Fruit fly (Drosophila melanogaster) whole organism, embryonic: ENCODE measurements around the gene east.

ENCODE experiments used
- Aef1 ChIP-seq: fragments of 200-800 bp; sonication (Bioruptor generic); IDR thresholded peaks from 3 replicates; pipeline ENCODE4 v1.3.6; 2022; ENCODE audit warnings: missing biosample characterization, missing genetic modification characterization
- Awh ChIP-seq: fragments of 200-800 bp; sonication (Bioruptor generic); IDR thresholded peaks from 2 replicates; pipeline ENCODE4, ENCODE4 v1.3.6; 2022; ENCODE audit warnings: missing biosample characterization, missing genetic modification characterization
- BEAF-32 ChIP-seq: fragments of 200-800 bp; sonication (Bioruptor generic); optimal IDR thresholded peaks from 3 replicates; lab custom pipeline; 2017; ENCODE audit warnings: missing biosample characterization, missing genetic modification characterization, mild to moderate bottlenecking, moderate library complexity, missing genetic modification reagents
- Blimp-1 ChIP-seq: fragments of 200-800 bp; sonication (Bioruptor generic); optimal IDR thresholded peaks from 3 replicates; lab custom pipeline; 2018; ENCODE audit warnings: missing biosample characterization, missing genetic modification characterization, mild to moderate bottlenecking, moderate library complexity, missing genetic modification reagents
- CG1024 ChIP-seq: fragments of 200-800 bp; sonication (Bioruptor generic); IDR thresholded peaks from 2 replicates; pipeline ENCODE4 v1.3.6; 2022; ENCODE audit warnings: missing biosample characterization, missing genetic modification characterization
- CG10366 ChIP-seq: fragments of 200-800 bp; sonication (Bioruptor generic); IDR thresholded peaks from 2 replicates; pipeline ENCODE4 v1.3.6; 2022; ENCODE audit warnings: missing biosample characterization, missing genetic modification characterization
- CG10654 ChIP-seq: fragments of 200-800 bp; sonication (Bioruptor generic); optimal IDR thresholded peaks from 2 replicates; lab custom pipeline; 2016; ENCODE audit warnings: missing biosample characterization, missing genetic modification characterization
- CG10979 ChIP-seq: fragments of 200-800 bp; sonication (Bioruptor generic); optimal IDR thresholded peaks from 2 replicates; lab custom pipeline; 2018; ENCODE audit warnings: missing biosample characterization, mild to moderate bottlenecking, missing genetic modification characterization, moderate library complexity
- CG11723 ChIP-seq: fragments of 200-800 bp; sonication (Bioruptor generic); optimal IDR thresholded peaks from 2 replicates; lab custom pipeline; 2017; ENCODE audit warnings: missing biosample characterization, mild to moderate bottlenecking, missing genetic modification characterization
- CG12299 ChIP-seq: fragments of 200-800 bp; sonication (Bioruptor generic); optimal IDR thresholded peaks from 2 replicates; lab custom pipeline; 2018; ENCODE audit warnings: missing biosample characterization, mild to moderate bottlenecking, missing genetic modification characterization
- CG12744 ChIP-seq: fragments of 200-800 bp; sonication (Bioruptor generic); optimal IDR thresholded peaks from 2 replicates; lab custom pipeline; 2016; ENCODE audit warnings: missing biosample characterization, missing genetic modification characterization
- CG12942 ChIP-seq: fragments of 200-800 bp; sonication (Bioruptor generic); optimal IDR thresholded peaks from 3 replicates; lab custom pipeline; 2016; ENCODE audit warnings: missing biosample characterization, missing genetic modification characterization
- CG1602 ChIP-seq: fragments of 200-800 bp; sonication (Bioruptor generic); optimal IDR thresholded peaks from 3 replicates; lab custom pipeline; 2016; ENCODE audit warnings: missing biosample characterization, missing genetic modification characterization
- CG1603 ChIP-seq: fragments of 200-800 bp; sonication (Bioruptor generic); optimal IDR thresholded peaks from 2 replicates; lab custom pipeline; 2019; ENCODE audit warnings: missing biosample characterization, mild to moderate bottlenecking, missing genetic modification characterization, moderate library complexity
- CG17186 ChIP-seq: fragments of 200-800 bp; sonication (Bioruptor generic); optimal IDR thresholded peaks from 3 replicates; lab custom pipeline; 2017; ENCODE audit warnings: missing biosample characterization, missing genetic modification reagents, missing genetic modification characterization
- CG17385 ChIP-seq: fragments of 200-800 bp; sonication (Bioruptor generic); optimal IDR thresholded peaks from 3 replicates; lab custom pipeline; 2018; ENCODE audit warnings: missing biosample characterization, mild to moderate bottlenecking, missing genetic modification characterization
- CG17612 ChIP-seq: fragments of 200-800 bp; sonication (Bioruptor generic); IDR thresholded peaks from 2 replicates; pipeline ENCODE4 v1.3.6; 2022; ENCODE audit warnings: missing biosample characterization, missing genetic modification characterization
- CG17802 ChIP-seq: fragments of 200-800 bp; sonication (Bioruptor generic); optimal IDR thresholded peaks from 2 replicates; lab custom pipeline; 2018; ENCODE audit warnings: missing biosample characterization, mild to moderate bottlenecking, missing genetic modification characterization, moderate library complexity
- CG18011 ChIP-seq: fragments of 200-800 bp; sonication (Bioruptor generic); optimal IDR thresholded peaks from 2 replicates; lab custom pipeline; 2017; ENCODE audit warnings: missing biosample characterization, missing genetic modification characterization, mild to moderate bottlenecking, moderate library complexity, missing genotype
- CG2129 ChIP-seq: fragments of 200-800 bp; sonication (Bioruptor generic); IDR thresholded peaks from 2 replicates; pipeline ENCODE4 v1.3.6; 2022; ENCODE audit warnings: missing biosample characterization, missing genetic modification characterization; ENCODE audit not compliant: partially characterized antibody
- CG34224 ChIP-seq: fragments of 200-800 bp; sonication (Bioruptor generic); IDR thresholded peaks from 3 replicates; pipeline ENCODE4 v1.3.6; 2022; ENCODE audit warnings: missing biosample characterization, missing genetic modification characterization; ENCODE audit not compliant: partially characterized antibody
- CG8281 ChIP-seq: fragments of 200-800 bp; sonication (Bioruptor generic); optimal IDR thresholded peaks from 2 replicates; lab custom pipeline; 2018; ENCODE audit warnings: missing biosample characterization, mild to moderate bottlenecking, missing genetic modification characterization, moderate library complexity
- CG8290 ChIP-seq, 3 experiments: fragments of 200-800 bp; sonication (Bioruptor generic); optimal IDR thresholded peaks; 2 replicates each; lab custom pipeline; 2016 to 2019; ENCODE audit warnings: missing biosample characterization in 3 of 3, missing genetic modification characterization in 3 of 3, mild to moderate bottlenecking in 2 of 3, moderate library complexity in 1 of 3
- CG9932 ChIP-seq: fragments of 200-800 bp; sonication (Bioruptor generic); IDR thresholded peaks from 2 replicates; pipeline ENCODE4 v1.3.6; 2022; ENCODE audit warnings: missing biosample characterization, missing genetic modification characterization
- Dek ChIP-seq: fragments of 200-800 bp; sonication (Bioruptor generic); optimal IDR thresholded peaks from 3 replicates; lab custom pipeline; 2019; ENCODE audit warnings: missing biosample characterization, mild to moderate bottlenecking, missing genetic modification characterization, moderate library complexity
- Dfd ChIP-seq, 2 experiments: fragments of >200 bp; optimal IDR thresholded peaks; 2 replicates each; lab custom pipeline; 2017; ENCODE audit warnings: missing biosample characterization in 2 of 2, missing genetic modification characterization in 2 of 2
- HHEX ChIP-seq: fragments of 200-800 bp; sonication (Bioruptor generic); optimal IDR thresholded peaks from 3 replicates; lab custom pipeline; 2017; ENCODE audit warnings: missing biosample characterization, mild to moderate bottlenecking, missing genetic modification characterization, missing genetic modification reagents
- HLH3B ChIP-seq: fragments of 200-800 bp; sonication (Bioruptor generic); IDR thresholded peaks from 2 replicates; pipeline ENCODE4 v1.3.6; 2022; ENCODE audit warnings: missing biosample characterization, missing genetic modification characterization
- Hand ChIP-seq: fragments of 200-800 bp; sonication (Bioruptor generic); optimal IDR thresholded peaks from 2 replicates; lab custom pipeline; 2017; ENCODE audit warnings: mild to moderate bottlenecking, missing biosample characterization, missing genetic modification reagents, missing genetic modification characterization
- HmgD ChIP-seq: fragments of 200-800 bp; sonication (Bioruptor generic); optimal IDR thresholded peaks from 3 replicates; lab custom pipeline; 2016; ENCODE audit warnings: missing biosample characterization, missing genetic modification characterization
- Hmx ChIP-seq: fragments of 200-800 bp; sonication (Bioruptor generic); optimal IDR thresholded peaks from 2 replicates; lab custom pipeline; 2016; ENCODE audit warnings: missing biosample characterization, missing genetic modification characterization
- Jarid2 ChIP-seq: fragments of 200-800 bp; sonication (Bioruptor generic); optimal IDR thresholded peaks from 3 replicates; lab custom pipeline; 2017; ENCODE audit warnings: mild to moderate bottlenecking, missing biosample characterization, missing genetic modification reagents, missing genetic modification characterization
- Myb ChIP-seq: fragments of 200-800 bp; sonication (Bioruptor generic); optimal IDR thresholded peaks from 2 replicates; lab custom pipeline; 2016; ENCODE audit warnings: missing biosample characterization, missing genetic modification characterization
- Nf-YC ChIP-seq: fragments of 200-800 bp; optimal IDR thresholded peaks from 3 replicates; lab custom pipeline; 2019; ENCODE audit warnings: missing biosample characterization, mild to moderate bottlenecking, missing genetic modification characterization, moderate library complexity
- Poxn ChIP-seq: fragments of 200-800 bp; sonication (Bioruptor generic); IDR thresholded peaks from 2 replicates; pipeline ENCODE4 v1.3.6; 2022; ENCODE audit warnings: missing biosample characterization, missing genetic modification characterization
- Sox100B ChIP-seq: fragments of 200-800 bp; sonication (Bioruptor generic); optimal IDR thresholded peaks from 3 replicates; lab custom pipeline; 2018; ENCODE audit warnings: missing biosample characterization, mild to moderate bottlenecking, missing genetic modification characterization
- amos ChIP-seq: fragments of 200-800 bp; sonication (Bioruptor generic); IDR thresholded peaks from 2 replicates; pipeline ENCODE4 v1.3.6; 2022; ENCODE audit warnings: missing biosample characterization, missing genetic modification characterization; ENCODE audit not compliant: partially characterized antibody
- bowl ChIP-seq: fragments of 200-800 bp; sonication (Bioruptor generic); IDR thresholded peaks from 2 replicates; pipeline ENCODE4 v1.3.6; 2022; ENCODE audit warnings: missing biosample characterization, missing genetic modification characterization
- chm ChIP-seq: fragments of 200-800 bp; sonication (Bioruptor generic); IDR thresholded peaks from 2 replicates; pipeline ENCODE4 v1.3.6; 2022; ENCODE audit warnings: missing biosample characterization, missing genetic modification characterization
- danr ChIP-seq: fragments of 200-800 bp; sonication (Bioruptor generic); IDR thresholded peaks from 2 replicates; pipeline ENCODE4 v1.3.6; 2022; ENCODE audit warnings: missing biosample characterization, missing genetic modification characterization
- dpn ChIP-seq, 2 experiments: fragments of 200-800 bp; sonication (Bioruptor generic); optimal IDR thresholded peaks; 3 replicates each; lab custom pipeline; 2016; ENCODE audit warnings: missing biosample characterization in 2 of 2, missing genetic modification characterization in 2 of 2
- ftz-f1 ChIP-seq: fragments of 200-800 bp; sonication (Bioruptor generic); optimal IDR thresholded peaks from 2 replicates; lab custom pipeline; 2016; ENCODE audit warnings: missing biosample characterization, missing genetic modification characterization
- gem ChIP-seq: fragments of 200-800 bp; sonication (Bioruptor generic); optimal IDR thresholded peaks from 2 replicates; lab custom pipeline; 2019; ENCODE audit warnings: missing biosample characterization, mild to moderate bottlenecking, missing genetic modification characterization, moderate library complexity
- psq ChIP-seq: fragments of 200-800 bp; sonication (Bioruptor generic); optimal IDR thresholded peaks from 2 replicates; lab custom pipeline; 2017; ENCODE audit warnings: missing biosample characterization, missing genetic modification characterization
- slou ChIP-seq: fragments of 200-800 bp; sonication (Bioruptor generic); optimal IDR thresholded peaks from 3 replicates; lab custom pipeline; 2016; ENCODE audit warnings: missing biosample characterization, missing genetic modification characterization
- ssp ChIP-seq: fragments of 200-800 bp; sonication (Bioruptor generic); IDR thresholded peaks from 2 replicates; pipeline ENCODE4 v1.3.6; 2022; ENCODE audit warnings: missing biosample characterization, missing genetic modification characterization
- wdn ChIP-seq: fragments of 200-800 bp; sonication (Bioruptor generic); IDR thresholded peaks from 2 replicates; pipeline ENCODE4 v1.3.6; 2022; ENCODE audit warnings: missing biosample characterization, missing genetic modification characterization
- wor ChIP-seq: fragments of 200-800 bp; sonication (Bioruptor generic); IDR thresholded peaks from 2 replicates; pipeline ENCODE4 v1.3.6; 2022; ENCODE audit warnings: missing biosample characterization, missing genetic modification characterization
- z ChIP-seq: fragments of 200-800 bp; sonication (Bioruptor generic); IDR thresholded peaks from 3 replicates; pipeline ENCODE4 v1.3.6; 2022; ENCODE audit warnings: missing biosample characterization, missing genetic modification characterization

east gene

DNA sequence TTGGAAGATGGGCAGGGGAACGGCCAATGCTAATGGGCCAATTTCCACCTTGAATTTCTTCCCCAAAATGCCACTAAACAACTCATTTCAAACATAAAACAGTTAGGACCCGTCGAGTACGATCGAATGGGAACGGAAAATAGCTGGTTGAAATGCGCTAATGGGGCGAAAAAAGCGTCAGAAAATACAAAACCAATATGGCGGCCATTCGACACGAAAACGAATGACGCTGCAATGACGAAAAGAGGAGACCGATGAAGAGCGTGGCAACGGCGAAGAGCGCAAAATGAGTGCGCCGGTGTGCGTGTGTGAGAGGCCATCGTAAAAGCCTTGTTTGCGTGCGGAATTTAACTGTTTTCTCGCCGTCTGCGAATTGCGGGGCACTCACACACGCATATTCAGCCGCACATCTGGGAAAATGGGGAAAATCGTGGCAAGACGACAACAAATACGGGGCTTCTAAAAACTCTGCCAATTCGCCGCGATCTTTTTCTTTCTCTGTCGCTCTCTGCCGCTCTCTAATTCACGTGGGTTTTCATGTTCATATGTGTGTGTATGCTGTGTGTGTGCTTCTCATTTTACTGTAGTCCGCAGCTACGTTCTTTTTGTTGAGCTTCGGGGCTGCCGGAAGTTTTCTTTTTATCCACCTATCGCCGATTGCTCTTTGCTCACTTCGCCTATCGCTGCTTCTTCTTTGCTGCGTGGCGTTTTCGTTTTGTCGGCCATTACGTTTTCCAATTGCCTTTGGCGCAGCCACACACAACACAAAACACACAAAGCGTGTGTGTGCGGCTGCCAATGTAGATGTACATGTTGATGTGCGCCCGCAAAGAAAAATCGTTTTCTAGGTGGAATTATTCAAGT is at the start of gene east (continued):
- TF ChIP-seq CG1602 (GFP tag; lab: Kevin White, UChicago) (no peak), wdn (no peak), CG2129 (GFP tag; lab: Robert Waterston, UW) (no peak), Dfd (GFP tag; optimal IDR thresholded peaks at IDR 0.05; lab: Kevin White, UChicago) (no peak), CG10654 (GFP tag; lab: Kevin White, UChicago) (no peak), Dek (tag; lab: Kevin White, UChicago) (no peak), Aef1 (GFP tag; lab: Robert Waterston, UW) (no peak), Blimp-1 (GFP tag; lab: Kevin White, UChicago) (no peak), danr (GFP tag; lab: Robert Waterston, UW) (no peak), slou (GFP tag; lab: Kevin White, UChicago) (no peak), CG10979 (no peak), CG1603 (tag; lab: Kevin White, UChicago) (no peak), chm (GFP tag; lab: Robert Waterston, UW) (0 out of 2 replicates have a peak, but pooled peaks have one; percentile 31), HHEX (no peak), Jarid2 (GFP tag; lab: Kevin White, UChicago) (no peak), CG12744 (GFP tag; lab: Kevin White, UChicago) (no peak), Nf-YC (peak; percentile 48), Awh (GFP tag; lab: Robert Waterston, UW) (no peak), bowl (GFP tag; lab: Robert Waterston, UW) (no peak), CG1024 (GFP tag; lab: Robert Waterston, UW) (no peak), psq (peak; percentile 73), dpn (GFP tag; optimal IDR thresholded peaks at IDR 0.05; lab: Kevin White, UChicago) (no peak), CG12942 (no peak), CG9932 (GFP tag; lab: Robert Waterston, UW) (no peak), CG17612 (GFP tag; lab: Robert Waterston, UW) (no peak), HLH3B (GFP tag; lab: Robert Waterston, UW) (no peak), BEAF-32 (GFP tag; lab: Kevin White, UChicago) (no peak), CG17802 (tag; lab: Kevin White, UChicago) (no peak), CG10366 (GFP tag; lab: Robert Waterston, UW) (no peak), z (GFP tag; lab: Robert Waterston, UW) (no peak), CG11723 (GFP tag; lab: Kevin White, UChicago) (no peak), Myb (GFP tag; lab: Kevin White, UChicago) (no peak), wor (GFP tag; lab: Robert Waterston, UW) (no peak), CG34224 (0 out of 3 replicates have a peak, but pooled peaks have one; percentile 17), ftz-f1 (GFP tag; lab: Kevin White, UChicago) (no peak), gem (no peak), Sox100B (GFP tag; lab: Kevin White, UChicago) (no peak), Hand (GFP tag; lab: Kevin White, UChicago) (no peak), Hmx (no peak), ssp (no peak), Poxn (GFP tag; lab: Robert Waterston, UW) (no peak), CG8290 (GFP tag; optimal IDR thresholded peaks at IDR 0.05; lab: Kevin White, UChicago) (no peak), CG8290 (tag; optimal IDR thresholded peaks at IDR 0.05; lab: Kevin White, UChicago) (no peak), CG8281 (tag; lab: Kevin White, UChicago) (no peak), amos (GFP tag; lab: Robert Waterston, UW) (no peak), CG17186 (GFP tag; lab: Kevin White, UChicago) (no peak), CG17385 (GFP tag; lab: Kevin White, UChicago) (peak; percentile 84), CG12299 (tag; lab: Kevin White, UChicago) (no peak), CG18011 (no peak), HmgD (GFP tag; lab: Kevin White, UChicago) (no peak)
